Worm (Caenorhabditis elegans) whole organism, mixed stage, embryonic: ENCODE data around the gene cng-1.

ENCODE experiments used
- ceh-83 ChIP-seq: fragments of 200-800 bp; sonication (Bioruptor generic); optimal IDR thresholded peaks from 2 replicates; lab custom pipeline; 2018; ENCODE audit warnings: mild to moderate bottlenecking, missing genetic modification characterization, missing compliant biosample characterization
- ces-1 ChIP-seq: fragments of 150-350 bp; optimal IDR thresholded peaks from 2 replicates; lab custom pipeline; 2014; ENCODE audit warnings: missing biosample characterization, missing genetic modification reagents, missing genetic modification characterization
- elt-3 ChIP-seq: fragments of 150-350 bp; optimal IDR thresholded peaks from 2 replicates; lab custom pipeline; 2014; ENCODE audit warnings: missing biosample characterization, missing genetic modification characterization
- flh-1 ChIP-seq: fragments of 200-800 bp; sonication (Bioruptor generic); optimal IDR thresholded peaks from 2 replicates; lab custom pipeline; 2018; ENCODE audit warnings: mild to moderate bottlenecking, missing genetic modification characterization, moderate library complexity, missing compliant biosample characterization
- lin-13 ChIP-seq: fragments of 150-350 bp; optimal IDR thresholded peaks from 2 replicates; lab custom pipeline; 2014; ENCODE audit warnings: missing biosample characterization, missing genetic modification characterization
- nhr-12 ChIP-seq: fragments of 150-350 bp; optimal IDR thresholded peaks from 2 replicates; lab custom pipeline; 2014; ENCODE audit warnings: missing biosample characterization, missing genetic modification characterization
- unc-39 ChIP-seq: fragments of 150-350 bp; optimal IDR thresholded peaks from 2 replicates; lab custom pipeline; 2014; ENCODE audit warnings: missing biosample characterization, missing genetic modification characterization
- unc-62 ChIP-seq: fragments of 150-350 bp; optimal IDR thresholded peaks from 2 replicates; lab custom pipeline; 2014; ENCODE audit warnings: missing biosample characterization, missing genetic modification reagents, missing genetic modification characterization

DNA sequence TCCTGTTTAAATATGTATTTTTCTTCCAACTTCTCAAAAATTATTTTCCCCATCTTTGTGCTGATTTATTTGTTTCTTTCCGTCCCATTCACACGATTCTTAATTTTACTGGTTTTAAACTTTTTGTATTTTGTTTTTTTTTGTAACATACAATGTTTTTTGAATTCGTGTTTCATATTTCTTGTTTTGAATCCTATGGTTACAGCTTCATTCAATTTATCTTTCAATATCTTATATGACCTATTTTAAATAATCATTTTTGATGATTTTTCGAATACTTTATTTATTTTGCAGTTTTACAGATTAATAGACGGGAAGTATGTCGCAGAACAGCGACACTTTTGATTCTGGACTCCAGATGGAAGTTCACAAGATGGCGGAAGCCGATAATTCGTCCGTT is 26.5 kb downstream of the cng-1 start, which contains the start of gene hrde-2:
- no peak for TF ChIP-seq unc-62
- no peak for TF ChIP-seq nhr-12
- TF ChIP-seq lin-13 (tag; lab: Kevin White, UChicago) = no peak
- TF ChIP-seq ceh-83 (GFP tag; lab: Kevin White, UChicago) = no peak
- no peak for TF ChIP-seq ces-1 (GFP tag; lab: Kevin White, UChicago)
- no peak for TF ChIP-seq elt-3 (tag; lab: Kevin White, UChicago)
- no peak for TF ChIP-seq unc-39 (tag; lab: Kevin White, UChicago)
- no peak for TF ChIP-seq flh-1 (GFP tag; lab: Kevin White, UChicago)
